Fruit fly (Drosophila melanogaster) whole organism, pupa: ENCODE data around the gene ClC-c.

Source experiments
- CG10348 ChIP-seq: fragments of 200-800 bp; sonication (Bioruptor generic); IDR thresholded peaks from 2 replicates; pipeline ENCODE4 v1.3.6; 2022; ENCODE audit warnings: missing biosample characterization, missing genetic modification characterization
- CG12605 ChIP-seq: fragments of 200-800 bp; sonication (Bioruptor generic); IDR thresholded peaks from 2 replicates; pipeline ENCODE4 v1.3.6; 2022; ENCODE audit warnings: missing biosample characterization, missing genetic modification characterization
- CG14655 ChIP-seq: fragments of 200-800 bp; sonication (Bioruptor generic); optimal IDR thresholded peaks from 3 replicates; lab custom pipeline; 2017; ENCODE audit warnings: mild to moderate bottlenecking, missing biosample characterization, missing genetic modification reagents, missing genetic modification characterization
- CG17806 ChIP-seq: fragments of 200-800 bp; sonication (Bioruptor generic); optimal IDR thresholded peaks from 2 replicates; lab custom pipeline; 2018; ENCODE audit warnings: missing biosample characterization, mild to moderate bottlenecking, missing genetic modification characterization, moderate library complexity
- CG32121 ChIP-seq: fragments of 200-800 bp; sonication (Bioruptor generic); IDR thresholded peaks from 2 replicates; pipeline ENCODE4 v1.3.6; 2022; ENCODE audit warnings: missing biosample characterization, missing genetic modification characterization
- CG4496 ChIP-seq: fragments of 200-800 bp; sonication (Bioruptor generic); IDR thresholded peaks from 3 replicates; pipeline ENCODE4 v1.3.6; 2022; ENCODE audit warnings: missing biosample characterization, missing genetic modification characterization
- EcR ChIP-seq: fragments of 200-800 bp; sonication (Bioruptor generic); optimal IDR thresholded peaks from 3 replicates; lab custom pipeline; 2019; ENCODE audit warnings: missing biosample characterization, missing genetic modification characterization, mild to moderate bottlenecking, moderate library complexity, missing genetic modification reagents
- Pif1A ChIP-seq: fragments of 200-800 bp; sonication (Bioruptor generic); optimal IDR thresholded peaks from 3 replicates; lab custom pipeline; 2016; ENCODE audit warnings: missing biosample characterization, missing genetic modification characterization
- rn ChIP-seq: fragments of 200-800 bp; sonication (Bioruptor generic); IDR thresholded peaks from 2 replicates; pipeline ENCODE4 v1.3.6; 2022; ENCODE audit warnings: missing biosample characterization, missing genetic modification characterization

DNA sequence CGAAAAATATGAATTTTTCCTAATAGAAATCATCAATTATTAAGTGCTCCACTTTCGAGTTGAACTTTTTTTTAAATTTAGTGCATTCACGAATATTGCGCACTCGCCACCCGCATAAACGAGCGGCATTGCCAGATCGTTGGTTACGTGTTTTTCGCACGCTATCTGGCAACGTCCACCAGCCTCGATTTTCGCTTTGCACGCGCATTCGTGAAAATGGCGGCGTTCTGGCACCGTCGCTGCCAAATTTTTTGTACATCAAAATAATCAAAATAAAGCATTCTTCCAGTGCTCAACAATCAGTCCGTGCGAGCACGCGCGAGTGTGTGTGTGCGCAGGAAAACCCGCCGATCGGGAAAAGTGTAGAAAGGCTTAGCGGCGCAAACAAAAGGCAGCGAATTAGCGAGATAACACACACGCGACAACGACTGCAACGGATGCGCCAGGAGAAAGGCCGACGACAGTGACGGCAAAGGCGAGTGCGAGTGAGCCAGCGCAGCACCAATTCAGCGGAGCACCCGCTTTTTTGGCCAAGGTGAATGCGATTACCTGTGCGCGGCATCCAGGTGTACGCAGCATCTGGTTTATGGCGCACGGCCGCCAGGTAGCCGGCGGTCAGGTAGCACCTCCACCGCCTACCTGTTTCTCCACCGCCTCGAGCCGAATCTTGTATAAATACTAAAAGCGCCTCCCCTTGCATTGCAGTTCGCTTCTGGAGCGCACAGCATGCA lies 23.5 kb downstream of the ClC-c start:
- TF ChIP-seq CG17806 (tag; lab: Kevin White, UChicago) (peak; percentile 70), CG12605 (0 out of 2 replicates have a peak, but pooled peaks have one; percentile 5), CG14655 (GFP tag; lab: Kevin White, UChicago) (no peak), CG32121 (GFP tag; lab: Robert Waterston, UW) (peak; percentile 85), CG4496 (GFP tag; lab: Robert Waterston, UW) (peak; percentile 93), CG10348 (no peak), EcR (GFP tag; lab: Kevin White, UChicago) (peak; percentile 38), rn (GFP tag; lab: Robert Waterston, UW) (peak; percentile 52), Pif1A (GFP tag; lab: Kevin White, UChicago) (no peak)
